Fruit fly (Drosophila melanogaster): Measurements from ENCODE around the gene Sec8.
A peak's percentile ranks its signal among the peaks of the same experiment; 100 is the strongest.

Gene Sec8

dm6 chr3R:5789025-5789953 is 30.5 kb upstream of the Sec8 start, which contains the start of the genes Hat1 and Rpn5 (continued):
- TF ChIP-seq Sox14 (GFP tag; optimal IDR thresholded peaks at IDR 0.05), result peak; percentile 91
- TF ChIP-seq CG8632 (GFP tag; optimal IDR thresholded peaks at IDR 0.05), result peak; percentile 77
- TF ChIP-seq CG32006 (GFP tag; optimal IDR thresholded peaks at IDR 0.05), result peak; percentile 85
- TF ChIP-seq fd59A (GFP tag; optimal IDR thresholded peaks at IDR 0.05), result peak; percentile 71
- peak; percentile 90 for TF ChIP-seq pdm3 (GFP tag; optimal IDR thresholded peaks at IDR 0.05)
- peak; percentile 77 for TF ChIP-seq vri (GFP tag; optimal IDR thresholded peaks at IDR 0.05)
- peak; percentile 60 for TF ChIP-seq Ets96B (tag; optimal IDR thresholded peaks at IDR 0.05)
- TF ChIP-seq topi (GFP tag; optimal IDR thresholded peaks at IDR 0.05), result peak; percentile 91
- peak; percentile 48; the same call in 2 of the 3 replicates for TF ChIP-seq CG8119 (GFP tag; IDR thresholded peaks at IDR 0.05)
- TF ChIP-seq CG11762 (GFP tag; optimal IDR thresholded peaks at IDR 0.05; ENCODE audit: insufficient read depth), result peak; percentile 68
- peak; percentile 87 for TF ChIP-seq Met (GFP tag; optimal IDR thresholded peaks at IDR 0.05)
- TF ChIP-seq CG8319 (GFP tag; optimal IDR thresholded peaks at IDR 0.05), result peak; percentile 72
- no peak for TF ChIP-seq CG16779 (tag; optimal IDR thresholded peaks at IDR 0.05)
- TF ChIP-seq CG31627 (GFP tag; optimal IDR thresholded peaks at IDR 0.05), result peak; percentile 94
- TF ChIP-seq OdsH (GFP tag; optimal IDR thresholded peaks at IDR 0.05), result peak; percentile 92
- peak; percentile 89 for TF ChIP-seq Hr4 (GFP tag; optimal IDR thresholded peaks at IDR 0.05)
- no peak for TF ChIP-seq Eip93F (GFP tag; optimal IDR thresholded peaks at IDR 0.05)
- TF ChIP-seq Eip75B (GFP tag; optimal IDR thresholded peaks at IDR 0.05), result peak; percentile 92
- peak; percentile 64 for TF ChIP-seq CG4318 (GFP tag; optimal IDR thresholded peaks at IDR 0.05)
- TF ChIP-seq CG10631 (GFP tag; optimal IDR thresholded peaks at IDR 0.05), result peak; percentile 92
- TF ChIP-seq ss (GFP tag; optimal IDR thresholded peaks at IDR 0.05), result peak; percentile 20 to 57
- peak; percentile 86 for TF ChIP-seq CG6792 (GFP tag; optimal IDR thresholded peaks at IDR 0.05)
- TF ChIP-seq CG3032 (tag; optimal IDR thresholded peaks at IDR 0.05), result peak; percentile 67
- TF ChIP-seq CG15336 (GFP tag; IDR thresholded peaks at IDR 0.05), result peak; percentile 41; the same call in 1 of the 2 replicates
- peak; percentile 86 for TF ChIP-seq CG3919 (GFP tag; optimal IDR thresholded peaks at IDR 0.05)
- peak; percentile 30 for TF ChIP-seq Hr38 (GFP tag; optimal IDR thresholded peaks at IDR 0.05)
- TF ChIP-seq CG6276 (GFP tag; optimal IDR thresholded peaks at IDR 0.05), result no peak
- TF ChIP-seq CG6163 (GFP tag; IDR thresholded peaks at IDR 0.05), result 0 out of 3 replicates have a peak, but pooled peaks have one; percentile 23
- TF ChIP-seq CG9139 (GFP tag; optimal IDR thresholded peaks at IDR 0.05), result peak; percentile 8
- no peak for TF ChIP-seq CG10669 (GFP tag; optimal IDR thresholded peaks at IDR 0.05)
- peak; percentile 76 for TF ChIP-seq CG34406 (GFP tag; optimal IDR thresholded peaks at IDR 0.05)
- peak; percentile 87 for TF ChIP-seq Sox102F (GFP tag; optimal IDR thresholded peaks at IDR 0.05)

DNA sequence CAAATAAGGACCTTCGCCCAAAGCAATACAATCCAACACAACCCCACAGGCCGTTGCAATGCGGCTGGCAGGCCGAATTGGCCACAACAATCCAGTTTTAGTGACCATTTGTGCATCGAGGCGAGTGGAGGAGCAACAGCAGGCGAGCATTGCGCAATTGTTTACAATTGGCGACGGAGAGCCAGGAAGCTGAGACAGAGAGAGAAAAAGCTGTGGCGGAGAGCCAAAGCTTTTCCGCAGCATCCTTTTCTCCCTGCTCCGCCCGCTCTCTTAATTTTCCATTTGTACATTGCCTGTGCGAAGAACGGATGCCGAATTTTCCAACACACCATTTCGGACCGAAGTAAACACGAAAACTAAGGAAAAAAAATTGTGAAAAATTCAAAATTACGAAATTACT is 22.7 kb upstream of the Sec8 start, which contains the start of gene kat-60L1:
TSS of gene kat-60L1 (plus strand) at position 301 of the 400 bp plus-strand sequence.
- TF ChIP-seq Ets21C (GFP tag; optimal IDR thresholded peaks at IDR 0.05) (no peak), CG6163 (GFP tag; IDR thresholded peaks at IDR 0.05) (no peak), CG8119 (GFP tag; IDR thresholded peaks at IDR 0.05) (no peak), CG6276 (GFP tag; optimal IDR thresholded peaks at IDR 0.05) (no peak), Hr39 (GFP tag; optimal IDR thresholded peaks at IDR 0.05) (no peak), spab (GFP tag; optimal IDR thresholded peaks at IDR 0.05) (no peak), CG1621 (tag; optimal IDR thresholded peaks at IDR 0.05) (no peak), CG6808 (GFP tag; optimal IDR thresholded peaks at IDR 0.05) (no peak), CG31627 (GFP tag; optimal IDR thresholded peaks at IDR 0.05) (no peak)
